Fruit fly (Drosophila melanogaster): ENCODE data around the gene CG3397.

The CG3397 gene

DNA sequence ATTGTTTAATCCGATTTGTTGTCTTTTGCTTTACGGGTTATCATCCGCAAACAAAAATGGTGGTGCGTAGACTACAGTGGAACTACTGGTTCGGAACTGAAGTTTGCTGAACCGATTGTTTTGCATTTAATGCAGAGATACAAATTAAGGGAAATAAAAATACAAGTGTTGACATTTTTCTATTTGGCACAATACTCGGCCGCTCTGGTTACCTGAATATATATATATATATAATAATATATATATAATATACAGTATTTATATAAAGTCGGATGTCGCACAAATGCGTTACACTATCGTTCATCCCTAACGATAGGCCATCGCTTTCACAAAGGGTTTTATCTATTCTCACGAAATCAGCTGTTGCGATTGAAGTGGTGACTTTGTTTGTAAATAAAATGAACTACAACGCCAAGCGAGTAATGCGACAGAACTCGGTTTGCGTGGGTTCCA lies 32.5 kb upstream of the CG3397 start, which contains the start of the genes DCAF12 and Spt3 (continued):
- peak; percentile 7 for TF ChIP-seq slou (GFP tag; optimal IDR thresholded peaks at IDR 0.05)
- peak; percentile 98 for TF ChIP-seq Dll (GFP tag; IDR thresholded peaks at IDR 0.05; ENCODE audit: partially characterized antibody)
- TF ChIP-seq CG30431 (GFP tag; optimal IDR thresholded peaks at IDR 0.05): peak; percentile 40
- TF ChIP-seq cg (GFP tag; optimal IDR thresholded peaks at IDR 0.05): no peak
- TF ChIP-seq ara (GFP tag; IDR thresholded peaks at IDR 0.05): no peak
- peak; percentile 78 for TF ChIP-seq ems (GFP tag; optimal IDR thresholded peaks at IDR 0.05)
- peak; percentile 44 for TF ChIP-seq CG4617 (GFP tag; optimal IDR thresholded peaks at IDR 0.05; ENCODE audit: borderline replicate concordance)
- TF ChIP-seq D19B (GFP tag; optimal IDR thresholded peaks at IDR 0.05): peak; percentile 10

DNA sequence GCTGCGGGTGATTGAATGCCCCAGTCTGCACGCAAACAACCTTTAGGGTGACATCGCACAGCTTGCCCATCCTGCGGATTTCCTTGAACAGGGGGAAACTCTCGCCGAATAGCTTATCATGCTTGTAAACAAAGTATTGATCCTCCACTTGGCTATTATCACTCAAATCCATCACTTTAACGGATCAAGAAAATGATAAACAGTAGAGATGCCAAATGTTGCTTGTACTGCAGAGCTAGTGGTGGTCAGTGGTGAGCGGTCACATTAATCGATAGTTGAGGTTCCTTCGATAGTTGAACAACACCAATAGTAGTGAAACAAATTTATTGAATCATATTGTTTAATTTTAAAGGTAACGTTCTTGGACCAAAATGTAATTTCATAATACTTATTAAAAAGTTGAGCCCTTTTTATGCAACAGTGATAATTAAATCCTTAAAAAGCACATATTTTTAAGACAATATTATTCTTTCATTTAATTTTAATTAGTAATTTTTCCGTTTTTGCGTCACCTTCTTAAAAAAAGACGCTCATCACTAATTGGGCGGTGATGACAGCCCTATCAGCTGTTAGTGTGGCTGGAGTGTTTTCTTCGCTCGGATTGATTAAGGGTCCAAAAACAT lies 26.0 kb upstream of the CG3397 start, which contains the start of the genes KLHL18 and GCC185:
Gene KLHL18, minus strand, starts transcription at position 233 of the 623 bp plus-strand sequence.
Gene GCC185, plus strand, starts transcription at position 571 of the 623 bp plus-strand sequence.
- TF ChIP-seq ro (GFP tag; IDR thresholded peaks at IDR 0.05) (peak; percentile 56), CG13123 (GFP tag; optimal IDR thresholded peaks at IDR 0.05) (peak; percentile 30), CG7987 (GFP tag; optimal IDR thresholded peaks at IDR 0.05) (no peak), hth (optimal IDR thresholded peaks at IDR 0.05) (no peak), CG8924 (tag; optimal IDR thresholded peaks at IDR 0.05) (peak; percentile 76), slbo (GFP tag; IDR thresholded peaks at IDR 0.05) (peak; percentile 89), TFAM (GFP tag; optimal IDR thresholded peaks at IDR 0.05) (no peak), ase (GFP tag; IDR thresholded peaks at IDR 0.05) (0 out of 3 replicates have a peak, but pooled peaks have one; percentile 14), slp2 (GFP tag; optimal IDR thresholded peaks at IDR 0.05) (peak; percentile 3), Dref (GFP tag; IDR thresholded peaks at IDR 0.05) (peak; percentile 66), Spps (tag; optimal IDR thresholded peaks at IDR 0.05) (peak; percentile 45), CG17612 (GFP tag; IDR thresholded peaks at IDR 0.05) (no peak), CG13424 (tag; optimal IDR thresholded peaks at IDR 0.05) (peak; percentile 73), CG4617 (GFP tag; optimal IDR thresholded peaks at IDR 0.05; ENCODE audit: borderline replicate concordance) (peak; percentile 80), onecut (GFP tag; IDR thresholded peaks at IDR 0.05) (no peak), cwo (GFP tag; optimal IDR thresholded peaks at IDR 0.05) (peak; percentile 33), Nf-YC (tag; optimal IDR thresholded peaks at IDR 0.05) (peak; percentile 75), ATbp (GFP tag; optimal IDR thresholded peaks at IDR 0.05) (no peak), CG10431 (GFP tag; optimal IDR thresholded peaks at IDR 0.05) (no peak), Sry-δ (GFP tag; optimal IDR thresholded peaks at IDR 0.05) (peak; percentile 92), CG17568 (GFP tag; optimal IDR thresholded peaks at IDR 0.05) (no peak), lilli (GFP tag; optimal IDR thresholded peaks at IDR 0.05) (peak; percentile 84), CG17328 (GFP tag; IDR thresholded peaks at IDR 0.05) (no peak), CG18764 (GFP tag; optimal IDR thresholded peaks at IDR 0.05) (peak; percentile 69), Aef1 (GFP tag; IDR thresholded peaks at IDR 0.05) (peak; percentile 82), NK7.1 (GFP tag; optimal IDR thresholded peaks at IDR 0.05) (no peak), Opbp (GFP tag; IDR thresholded peaks at IDR 0.05; ENCODE audit: partially characterized antibody) (peak; percentile 69; the same call in 2 of the 3 replicates), Oaz (GFP tag; IDR thresholded peaks at IDR 0.05) (peak; percentile 38; the same call in 1 of the 2 replicates), CG8290 (GFP tag; optimal IDR thresholded peaks at IDR 0.05) (peak; percentile 67), CG8290 (tag; optimal IDR thresholded peaks at IDR 0.05) (no peak), Ets97D (GFP tag; optimal IDR thresholded peaks at IDR 0.05) (peak; percentile 34), CG12071 (GFP tag; optimal IDR thresholded peaks at IDR 0.05) (no peak), CG2116 (GFP tag; optimal IDR thresholded peaks at IDR 0.05) (peak; percentile 69), E2f2 (GFP tag; IDR thresholded peaks at IDR 0.05) (no peak; the same call in 1 of the 2 replicates), nerfin-1 (tag; optimal IDR thresholded peaks at IDR 0.05) (peak; percentile 63), CG16815 (GFP tag; optimal IDR thresholded peaks at IDR 0.05) (peak; percentile 80), tin (GFP tag; optimal IDR thresholded peaks at IDR 0.05) (peak; percentile 83), hb (GFP tag; IDR thresholded peaks at IDR 0.05; ENCODE audit: partially characterized antibody) (peak; percentile 78), nom (GFP tag; optimal IDR thresholded peaks at IDR 0.05) (no peak), az2 (GFP tag; optimal IDR thresholded peaks at IDR 0.05) (peak; percentile 78), esg (GFP tag; conservative IDR thresholded peaks at IDR 0.05) (peak; percentile 70), BtbVII (GFP tag; optimal IDR thresholded peaks at IDR 0.05) (peak; percentile 16)
